Worm (Caenorhabditis elegans): ENCODE measurements around the gene somi-1.

somi-1 gene

DNA sequence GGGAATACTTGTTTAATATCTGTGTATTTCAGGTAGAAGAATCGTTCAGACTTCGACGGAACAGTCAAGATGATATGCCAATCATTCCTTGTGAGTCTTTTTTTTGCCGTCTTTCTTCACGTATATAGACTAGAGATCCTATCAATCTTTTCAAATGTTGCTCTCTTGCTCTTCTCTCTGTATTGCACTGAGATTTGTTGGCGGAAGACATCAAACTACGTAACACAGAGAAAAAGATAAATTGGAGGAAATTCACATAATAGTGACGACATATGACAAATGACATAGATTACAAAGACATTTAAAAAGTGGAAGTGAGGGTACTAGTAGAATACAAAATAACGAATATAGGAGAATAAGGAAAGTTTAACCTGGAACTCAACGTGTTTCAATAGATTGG, 39.4 kb downstream of the somi-1 start:
- no peak for TF ChIP-seq unc-120 (tag; optimal IDR thresholded peaks at IDR 0.05; ENCODE audit: poor library complexity, severe bottlenecking)
- peak; percentile 9 for TF ChIP-seq unc-62 (GFP tag; optimal IDR thresholded peaks at IDR 0.05)

DNA sequence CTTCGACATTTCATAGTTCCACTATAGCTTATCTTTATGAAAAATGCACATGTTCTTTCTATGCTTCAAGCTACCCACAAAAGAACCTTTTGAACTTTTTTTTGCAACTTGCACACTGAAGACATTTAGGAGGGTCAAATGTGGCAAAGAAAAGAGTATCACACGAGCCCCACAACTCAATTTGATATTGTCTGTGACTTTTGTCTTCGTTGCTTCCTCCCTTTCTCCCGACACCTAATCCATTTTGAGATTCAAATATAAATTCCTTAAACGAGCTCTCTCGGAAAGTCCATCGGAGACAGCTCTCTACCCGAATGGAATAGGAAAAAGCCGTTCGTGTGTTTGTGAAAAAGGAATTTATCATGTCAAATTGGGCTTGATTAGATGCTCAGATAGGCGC, 40.9 kb downstream of the somi-1 start:
- TF ChIP-seq drap-1 (GFP tag; optimal IDR thresholded peaks at IDR 0.05) (no peak), hlh-1 (tag; optimal IDR thresholded peaks at IDR 0.05) (no peak), lin-32 (GFP tag; optimal IDR thresholded peaks at IDR 0.05) (no peak), ham-2 (GFP tag; optimal IDR thresholded peaks at IDR 0.05) (no peak), ceh-39 (tag; optimal IDR thresholded peaks at IDR 0.05) (no peak), bed-3 (GFP tag; optimal IDR thresholded peaks at IDR 0.05) (no peak)

DNA sequence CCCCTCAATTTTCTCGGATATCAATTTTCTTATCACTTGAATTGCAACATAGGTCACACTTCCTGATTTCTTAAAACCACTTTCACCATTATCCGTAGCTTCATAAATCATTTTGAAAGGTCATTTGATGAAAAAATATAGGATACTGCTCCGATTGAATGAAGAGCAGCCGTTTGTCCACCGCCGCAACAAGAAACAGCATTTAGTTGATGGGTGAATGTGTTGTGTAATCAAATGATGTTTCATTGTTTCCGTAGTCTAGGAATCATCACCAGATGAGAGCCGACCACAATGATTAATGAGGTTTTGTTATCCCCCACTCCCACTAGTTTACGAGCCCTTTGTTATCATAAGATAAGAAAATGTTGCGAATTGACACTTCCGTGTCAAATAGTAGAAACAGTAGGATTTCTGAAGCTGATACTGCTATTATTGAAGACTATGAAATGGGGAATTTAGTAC, 45.3 kb downstream of the somi-1 start, which contains the start of gene twk-43:
twk-43 (plus strand) TSS at position 412 of the 462 bp plus-strand sequence.
- TF ChIP-seq lsy-2 (tag; optimal IDR thresholded peaks at IDR 0.05) (no peak), unc-62 (GFP tag; optimal IDR thresholded peaks at IDR 0.05) (peak; percentile 82), elt-1 (tag; optimal IDR thresholded peaks at IDR 0.05; ENCODE audit: borderline replicate concordance, insufficient read depth) (no peak), mab-5 (tag; optimal IDR thresholded peaks at IDR 0.05) (peak; percentile 71)

DNA sequence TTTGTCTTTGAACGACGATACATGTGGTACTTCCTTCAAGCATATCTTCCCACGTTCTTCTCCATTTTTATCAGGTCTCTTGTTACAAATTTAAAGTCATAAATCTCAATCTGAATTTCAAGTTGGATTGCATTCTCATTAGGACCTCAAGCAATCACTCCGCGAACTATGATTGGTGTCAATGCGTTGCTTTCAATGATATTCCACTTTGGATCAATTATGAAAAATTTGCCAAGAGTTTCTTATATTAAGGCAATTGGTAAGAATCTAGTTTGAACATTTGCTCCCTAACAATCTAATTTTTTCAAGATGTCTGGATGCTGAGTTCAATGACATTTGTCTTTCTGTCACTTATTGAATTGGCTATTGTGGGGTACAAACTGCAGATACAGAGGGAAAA, 49.0 kb downstream of the somi-1 start:
- TF ChIP-seq ceh-39 (tag; optimal IDR thresholded peaks at IDR 0.05) (no peak), hlh-1 (tag; optimal IDR thresholded peaks at IDR 0.05) (no peak), nhr-237 (tag; optimal IDR thresholded peaks at IDR 0.05) (no peak), elt-3 (tag; optimal IDR thresholded peaks at IDR 0.05) (no peak), ceh-43 (GFP tag; optimal IDR thresholded peaks at IDR 0.05) (no peak)

- TF ChIP-seq nhr-12 (tag; optimal IDR thresholded peaks at IDR 0.05) (no peak), unc-62 (GFP tag; optimal IDR thresholded peaks at IDR 0.05) (no peak), lin-13 (tag; optimal IDR thresholded peaks at IDR 0.05) (no peak), ceh-43 (GFP tag; optimal IDR thresholded peaks at IDR 0.05) (no peak)
Measured at ce11 chrV:13339633-13340290, 51.4 kb downstream of the somi-1 start, which contains the start of the genes str-4 and lgc-48. Gene str-4, minus strand, starts transcription at chrV:13339733. Gene lgc-48, plus strand, starts transcription at chrV:13340240.

DNA sequence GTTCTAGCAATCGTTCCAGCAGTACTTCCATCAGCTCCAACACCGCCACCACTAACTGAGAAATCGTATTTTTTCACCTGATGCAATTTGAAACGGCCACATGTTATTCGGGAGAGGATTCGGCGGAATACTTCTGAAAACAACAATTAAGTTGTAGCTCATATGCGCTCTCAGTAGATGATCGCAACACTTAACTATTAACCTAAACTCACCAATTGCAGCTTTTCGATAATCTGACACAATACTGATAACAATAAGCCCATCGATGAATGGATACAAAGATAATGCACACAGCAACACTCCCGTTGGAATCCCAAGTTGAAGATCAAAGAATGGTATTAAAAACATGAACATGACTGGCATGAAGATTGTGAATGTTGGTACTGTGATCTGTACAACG, 53.2 kb downstream of the somi-1 start:
- TF ChIP-seq ces-1 (GFP tag; optimal IDR thresholded peaks at IDR 0.05) (no peak), elt-1 (tag; optimal IDR thresholded peaks at IDR 0.05; ENCODE audit: borderline replicate concordance, insufficient read depth) (no peak), unc-120 (tag; optimal IDR thresholded peaks at IDR 0.05; ENCODE audit: poor library complexity, severe bottlenecking) (no peak), nhr-76 (tag; optimal IDR thresholded peaks at IDR 0.05) (no peak)

Measured in whole organism, mixed stage, embryonic.